Fruit fly (Drosophila melanogaster): Measurements from ENCODE around the gene CheA84a.

dm6 chr3R:8190866-8191265, 13.8 kb downstream of the CheA84a start:
- TF ChIP-seq dl (GFP tag; optimal IDR thresholded peaks at IDR 0.05; ENCODE audit: insufficient read depth in 1 of 2, partially characterized antibody in 2 of 2) (peak in 1 of 2 experiments; percentile 39), psq (GFP tag; optimal IDR thresholded peaks at IDR 0.05) (no peak), br (GFP tag; optimal IDR thresholded peaks at IDR 0.05) (no peak), Dfd (GFP tag; optimal IDR thresholded peaks at IDR 0.05) (no peak), dmrt93B (GFP tag; optimal IDR thresholded peaks at IDR 0.05) (no peak)

Data from whole organism, wandering third instar larva.